Fruit fly (Drosophila melanogaster) S2 (cell line): ENCODE measurements around the gene mRpL33.

Experiments used
- CG8478 ChIP-seq: fragments of >200 bp; optimal IDR thresholded peaks from 2 replicates; lab custom pipeline; 2018
- CTCF ChIP-seq, 2 experiments: fragments of >200 bp; optimal IDR thresholded peaks; 2 replicates each; lab custom pipeline; 2018

Gene mRpL33

DNA sequence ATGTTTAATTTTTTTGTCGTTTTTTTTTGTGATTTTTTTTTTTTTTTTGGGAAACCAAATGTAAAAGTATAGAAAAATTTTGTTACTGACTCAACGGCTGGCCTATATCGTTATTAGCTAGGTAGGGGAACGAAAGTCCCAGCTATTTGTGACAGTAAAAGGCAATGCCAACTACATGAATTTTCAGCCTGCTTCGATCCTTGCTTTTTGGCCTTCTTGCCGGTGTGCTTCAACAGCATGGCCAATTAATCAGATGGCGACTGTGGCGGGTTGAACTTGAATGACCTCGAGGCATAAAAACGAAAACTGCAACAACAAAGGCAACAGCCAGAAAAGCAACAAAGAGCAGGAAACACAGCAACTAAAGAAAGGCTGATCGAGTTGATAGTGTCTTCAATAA is 44.2 kb downstream of the mRpL33 start, which contains the start of gene CG15578:
TSS of gene CG15578 (minus strand) at position 101 of the 400 bp plus-strand sequence.
- TF ChIP-seq CTCF (optimal IDR thresholded peaks at IDR 0.05; lab: Kevin White, UChicago), result no peak
- no peak for TF ChIP-seq CG8478

DNA sequence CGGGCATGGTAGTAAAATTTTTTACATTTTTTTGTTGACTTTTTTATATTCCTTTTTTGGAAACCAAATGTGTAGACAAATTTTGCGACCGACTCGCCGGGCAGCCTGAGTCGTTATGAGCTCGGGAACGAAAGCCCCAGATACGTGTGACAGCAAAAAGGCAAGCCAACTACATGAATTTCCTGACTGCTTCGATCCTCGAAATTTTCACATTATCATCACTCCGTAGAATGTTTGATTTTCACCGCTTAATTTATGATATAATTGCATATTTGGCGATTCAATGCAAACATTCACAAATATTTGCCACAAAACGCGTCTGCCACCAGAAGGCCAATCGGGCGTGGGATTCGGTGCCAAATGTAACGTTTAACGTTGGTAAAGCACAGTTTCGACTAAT is 45.1 kb downstream of the mRpL33 start, which contains the start of gene CG15577:
TSS of gene CG15577 (minus strand) at position 101 of the 400 bp plus-strand sequence.
- TF ChIP-seq CG8478 (no peak), CTCF (optimal IDR thresholded peaks at IDR 0.05; lab: Kevin White, UChicago) (no peak)

dm6 chrX:4273499-4273898 is 48.5 kb downstream of the mRpL33 start:
- TF ChIP-seq CTCF (optimal IDR thresholded peaks at IDR 0.05; lab: Kevin White, UChicago) (no peak), CG8478 (no peak)
